Worm (Caenorhabditis elegans): Measurements from ENCODE around the gene F31B12.4.

ce11 chrX:10756185-10756584 lies 48.4 kb upstream of the F31B12.4 start:
- TF ChIP-seq nhr-77 (tag; optimal IDR thresholded peaks at IDR 0.05) (no peak), nhr-237 (tag; optimal IDR thresholded peaks at IDR 0.05) (no peak), blmp-1 (tag; optimal IDR thresholded peaks at IDR 0.05; ENCODE audit: insufficient read depth) (no peak), ZK546.5 (tag; optimal IDR thresholded peaks at IDR 0.05) (no peak), nhr-12 (tag; optimal IDR thresholded peaks at IDR 0.05) (no peak), ztf-11 (tag; optimal IDR thresholded peaks at IDR 0.05) (no peak), ceh-82 (tag; optimal IDR thresholded peaks at IDR 0.05) (no peak), ceh-16 (tag; optimal IDR thresholded peaks at IDR 0.05) (no peak), unc-39 (tag; optimal IDR thresholded peaks at IDR 0.05) (no peak), nhr-25 (tag; optimal IDR thresholded peaks at IDR 0.05) (no peak), lin-13 (GFP tag; optimal IDR thresholded peaks at IDR 0.05) (no peak), egl-27 (tag; optimal IDR thresholded peaks at IDR 0.05) (no peak), gmeb-1 (tag; optimal IDR thresholded peaks at IDR 0.05) (no peak), skn-1 (tag; optimal IDR thresholded peaks at IDR 0.05) (no peak)

Data from whole organism, L2 larva.